Worm (Caenorhabditis elegans): Measurements from ENCODE around the gene mcm-2.
A peak's percentile ranks its signal among the peaks of the same experiment; 100 is the strongest.

mcm-2 gene

DNA sequence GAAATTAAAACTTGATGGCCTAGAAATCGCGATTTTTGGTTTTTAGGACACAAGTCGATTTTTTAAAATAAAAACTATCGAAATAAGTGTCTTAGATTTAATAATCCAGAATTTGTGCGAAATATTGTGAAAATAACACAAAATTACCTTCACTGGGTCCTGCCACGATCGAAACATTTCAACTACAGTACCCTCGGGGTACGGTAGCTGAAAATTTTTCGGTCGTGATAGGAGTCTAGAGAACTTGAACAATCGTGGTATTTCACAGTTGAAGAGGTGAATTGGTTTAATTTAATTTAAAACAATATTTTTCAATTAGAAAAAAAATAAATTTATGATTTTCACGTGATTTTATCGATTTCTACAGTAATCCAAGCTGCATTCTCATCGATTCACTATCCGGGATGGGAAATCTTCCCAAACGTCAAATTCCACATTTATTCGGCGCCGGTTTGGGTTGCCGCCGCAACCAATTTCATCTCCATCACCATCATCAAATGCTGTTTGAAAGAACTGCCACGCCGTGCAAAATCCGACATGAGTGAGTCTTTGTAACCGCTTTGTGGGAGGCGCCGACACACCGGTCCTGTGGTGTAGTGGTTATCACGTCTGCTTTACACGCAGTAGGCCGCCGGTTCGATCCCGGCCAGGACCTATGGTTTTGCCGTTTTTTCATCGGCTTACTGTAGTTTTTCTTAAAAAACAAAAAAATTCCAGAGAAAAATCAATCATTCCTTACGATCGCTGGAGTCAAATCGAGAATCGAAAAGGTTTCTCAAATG, 47.4 kb downstream of the mcm-2 start:
- peak; percentile 28 for TF ChIP-seq crh-2 (tag; optimal IDR thresholded peaks at IDR 0.05)
- no peak for TF ChIP-seq R02D3.7 (tag; optimal IDR thresholded peaks at IDR 0.05)
- peak; percentile 34 for TF ChIP-seq C34F6.9 (tag; optimal IDR thresholded peaks at IDR 0.05)
- no peak for TF ChIP-seq nhr-23 (tag; optimal IDR thresholded peaks at IDR 0.05)
- peak; percentile 10 for TF ChIP-seq nhr-21 (tag; optimal IDR thresholded peaks at IDR 0.05)
- peak in 1 of 2 experiments; percentile 61 for TF ChIP-seq lsy-2 (tag; optimal IDR thresholded peaks at IDR 0.05)
- peak; percentile 61 for TF ChIP-seq F13H6.1 (tag; optimal IDR thresholded peaks at IDR 0.05)
- TF ChIP-seq lin-11 (tag; optimal IDR thresholded peaks at IDR 0.05): peak; percentile 39
- peak; percentile 39 for TF ChIP-seq sma-3 (GFP tag; optimal IDR thresholded peaks at IDR 0.05)
- TF ChIP-seq gmeb-1 (tag; optimal IDR thresholded peaks at IDR 0.05): peak; percentile 15
- peak; percentile 16 for TF ChIP-seq fos-1 (tag; optimal IDR thresholded peaks at IDR 0.05)
- TF ChIP-seq nhr-129 (tag; optimal IDR thresholded peaks at IDR 0.05): peak; percentile 68
- TF ChIP-seq skn-1 (tag; optimal IDR thresholded peaks at IDR 0.05): no peak
- peak; percentile 46 for TF ChIP-seq lin-13 (GFP tag; optimal IDR thresholded peaks at IDR 0.05)
- no peak for TF ChIP-seq ztf-11 (tag; optimal IDR thresholded peaks at IDR 0.05)
- peak; percentile 70 for TF ChIP-seq unc-55 (GFP tag; optimal IDR thresholded peaks at IDR 0.05)

DNA sequence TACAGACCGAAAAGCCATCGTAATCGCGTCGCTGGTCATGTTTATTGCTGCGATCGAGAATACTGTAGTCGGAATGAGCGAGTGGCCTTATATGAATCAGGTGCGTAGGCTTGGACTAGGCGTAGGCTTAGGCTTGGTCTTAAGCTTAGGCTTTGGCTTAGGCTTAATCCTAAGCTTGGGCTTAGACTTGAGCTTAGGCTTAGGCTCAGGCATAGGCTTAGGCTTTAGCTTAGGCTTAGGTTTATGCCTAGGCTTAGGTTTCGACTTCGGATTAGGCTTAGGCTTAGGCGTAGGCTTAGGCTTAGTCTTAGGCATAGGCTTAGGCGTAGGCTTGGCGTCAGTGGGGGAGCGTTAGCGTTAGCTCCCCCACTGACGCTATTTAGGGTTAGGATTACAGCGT, 51.6 kb downstream of the mcm-2 start:
- TF ChIP-seq ztf-4 (tag; optimal IDR thresholded peaks at IDR 0.05) (no peak), ZK546.5 (tag; optimal IDR thresholded peaks at IDR 0.05) (no peak)

DNA sequence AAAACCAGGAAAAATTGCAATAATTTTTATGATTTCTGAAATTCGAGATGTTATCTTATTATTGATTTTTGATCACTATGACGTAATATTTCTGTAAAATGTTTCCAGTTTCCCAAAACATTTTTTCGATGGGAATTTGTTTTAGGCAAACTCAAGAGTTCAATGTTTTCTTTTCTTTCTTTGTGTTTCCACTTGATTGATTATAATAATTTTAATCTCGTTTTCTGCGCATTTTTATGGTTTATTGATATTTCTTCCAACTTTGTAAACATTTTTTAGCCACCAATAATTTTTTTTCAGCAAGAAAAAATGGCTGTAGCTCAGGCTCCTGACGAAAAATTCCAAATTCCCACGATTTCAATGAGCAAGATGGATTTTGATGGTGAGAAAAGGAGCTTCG, 52.2 kb downstream of the mcm-2 start, which contains the start of gene W03C9.6:
Gene W03C9.6, plus strand, starts transcription at position 301 of the 400 bp plus-strand sequence.
- no peak for TF ChIP-seq egl-27 (tag; optimal IDR thresholded peaks at IDR 0.05)
- TF ChIP-seq blmp-1 (tag; optimal IDR thresholded peaks at IDR 0.05; ENCODE audit: insufficient read depth): no peak
- no peak for TF ChIP-seq gmeb-1 (tag; optimal IDR thresholded peaks at IDR 0.05)
- no peak for TF ChIP-seq ztf-1 (GFP tag; conservative IDR thresholded peaks at IDR 0.05)
- no peak for TF ChIP-seq nhr-23 (tag; optimal IDR thresholded peaks at IDR 0.05)
- no peak for TF ChIP-seq nhr-25 (tag; optimal IDR thresholded peaks at IDR 0.05)
- no peak for TF ChIP-seq mbf-1 (tag; optimal IDR thresholded peaks at IDR 0.05)
- TF ChIP-seq R02D3.7 (tag; optimal IDR thresholded peaks at IDR 0.05): no peak
- no peak for TF ChIP-seq peb-1 (tag; optimal IDR thresholded peaks at IDR 0.05)
- no peak for TF ChIP-seq sma-3 (GFP tag; optimal IDR thresholded peaks at IDR 0.05)
- no peak for TF ChIP-seq sma-9 (GFP tag; optimal IDR thresholded peaks at IDR 0.05)
- no peak for TF ChIP-seq sma-9 (tag; optimal IDR thresholded peaks at IDR 0.05)
- no peak for TF ChIP-seq snpc-4 (tag; optimal IDR thresholded peaks at IDR 0.05)
- TF ChIP-seq zag-1 (tag; optimal IDR thresholded peaks at IDR 0.05): no peak
- no peak for TF ChIP-seq nhr-11 (tag; optimal IDR thresholded peaks at IDR 0.05)
- TF ChIP-seq mdl-1 (tag; optimal IDR thresholded peaks at IDR 0.05): no peak

DNA sequence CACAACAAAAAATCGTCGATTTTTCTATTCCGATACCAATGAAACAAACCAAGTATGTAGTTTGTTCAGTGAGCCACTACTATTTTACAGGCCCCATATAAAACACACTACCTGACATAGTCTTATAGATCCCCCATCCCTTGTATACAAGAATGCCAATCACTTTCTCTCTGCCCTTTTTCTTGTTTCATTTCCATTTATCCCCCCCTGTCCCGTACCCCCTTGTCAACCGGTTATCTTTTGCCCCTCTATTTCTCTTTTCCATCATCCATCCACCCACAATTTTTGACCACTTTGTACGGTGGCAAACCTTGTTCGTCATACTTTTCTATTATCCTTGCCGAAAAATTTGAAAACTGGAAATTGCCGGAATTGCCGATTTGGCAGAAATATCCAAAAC, 53.5 kb downstream of the mcm-2 start:
- TF ChIP-seq ztf-1 (GFP tag; conservative IDR thresholded peaks at IDR 0.05): no peak
- TF ChIP-seq ceh-82 (tag; optimal IDR thresholded peaks at IDR 0.05): no peak
- no peak for TF ChIP-seq crh-2 (tag; optimal IDR thresholded peaks at IDR 0.05)
- TF ChIP-seq blmp-1 (tag; optimal IDR thresholded peaks at IDR 0.05; ENCODE audit: insufficient read depth): peak; percentile 49
- TF ChIP-seq ceh-16 (tag; optimal IDR thresholded peaks at IDR 0.05): no peak

Data from whole organism, L2 larva.